Worm (Caenorhabditis elegans) whole organism, mixed stage, embryonic: ENCODE data around the gene K01G5.10.

Experiments
- bed-3 ChIP-seq: fragments of 200-800 bp; sonication (Bioruptor generic); optimal IDR thresholded peaks from 3 replicates; lab custom pipeline; 2018; ENCODE audit warnings: mild to moderate bottlenecking, missing genetic modification characterization, moderate library complexity, missing compliant biosample characterization
- blmp-1 ChIP-seq: fragments of 150-350 bp; optimal IDR thresholded peaks from 2 replicates; lab custom pipeline; 2014; ENCODE audit warnings: missing biosample characterization, missing genetic modification characterization
- ceh-39 ChIP-seq: fragments of 150-350 bp; optimal IDR thresholded peaks from 2 replicates; lab custom pipeline; 2014; ENCODE audit warnings: missing biosample characterization, missing genetic modification characterization
- ceh-43 ChIP-seq: fragments of 200-800 bp; sonication (Bioruptor generic); optimal IDR thresholded peaks from 2 replicates; lab custom pipeline; 2018; ENCODE audit warnings: mild to moderate bottlenecking, missing genetic modification characterization, moderate library complexity, missing compliant biosample characterization
- ceh-83 ChIP-seq: fragments of 200-800 bp; sonication (Bioruptor generic); optimal IDR thresholded peaks from 2 replicates; lab custom pipeline; 2018; ENCODE audit warnings: mild to moderate bottlenecking, missing genetic modification characterization, missing compliant biosample characterization
- ces-1 ChIP-seq: fragments of 150-350 bp; optimal IDR thresholded peaks from 2 replicates; lab custom pipeline; 2014; ENCODE audit warnings: missing biosample characterization, missing genetic modification reagents, missing genetic modification characterization
- cnd-1 ChIP-seq: fragments of 200-800 bp; sonication (Bioruptor generic); optimal IDR thresholded peaks from 2 replicates; lab custom pipeline; 2018; ENCODE audit warnings: mild to moderate bottlenecking, missing genetic modification characterization, missing compliant biosample characterization
- drap-1 ChIP-seq: fragments of 200-800 bp; sonication (Bioruptor generic); optimal IDR thresholded peaks from 3 replicates; lab custom pipeline; 2018; ENCODE audit warnings: mild to moderate bottlenecking, missing genetic modification characterization, missing compliant biosample characterization
- elt-1 ChIP-seq: sonication (generic microtip); optimal IDR thresholded peaks from 2 replicates; lab custom pipeline; 2017; ENCODE audit warnings: missing genetic modification characterization, mild to moderate bottlenecking, missing compliant biosample characterization, antibody characterized with exemption, moderate library complexity, borderline replicate concordance; ENCODE audit not compliant: insufficient read depth
- elt-3 ChIP-seq: fragments of 150-350 bp; optimal IDR thresholded peaks from 2 replicates; lab custom pipeline; 2014; ENCODE audit warnings: missing biosample characterization, missing genetic modification characterization
- flh-1 ChIP-seq: fragments of 200-800 bp; sonication (Bioruptor generic); optimal IDR thresholded peaks from 2 replicates; lab custom pipeline; 2018; ENCODE audit warnings: mild to moderate bottlenecking, missing genetic modification characterization, moderate library complexity, missing compliant biosample characterization
- ham-2 ChIP-seq: fragments of 200-800 bp; sonication (Bioruptor generic); optimal IDR thresholded peaks from 2 replicates; lab custom pipeline; 2018; ENCODE audit warnings: mild to moderate bottlenecking, missing genetic modification characterization, missing compliant biosample characterization
- hlh-1 ChIP-seq: fragments of 150-350 bp; optimal IDR thresholded peaks from 2 replicates; lab custom pipeline; 2014; ENCODE audit warnings: missing biosample characterization, missing genetic modification reagents, missing genetic modification characterization
- lin-13 ChIP-seq: fragments of 150-350 bp; optimal IDR thresholded peaks from 2 replicates; lab custom pipeline; 2014; ENCODE audit warnings: missing biosample characterization, missing genetic modification characterization
- lin-32 ChIP-seq: fragments of 200-800 bp; sonication (Bioruptor generic); optimal IDR thresholded peaks from 2 replicates; lab custom pipeline; 2018; ENCODE audit warnings: mild to moderate bottlenecking, missing genetic modification characterization, missing compliant biosample characterization
- lsy-2 ChIP-seq: fragments of 150-350 bp; optimal IDR thresholded peaks from 2 replicates; lab custom pipeline; 2014; ENCODE audit warnings: missing biosample characterization, missing genetic modification characterization
- mab-5 ChIP-seq: fragments of 150-350 bp; optimal IDR thresholded peaks from 2 replicates; lab custom pipeline; 2014; ENCODE audit warnings: missing biosample characterization, missing genetic modification characterization
- mep-1 ChIP-seq: fragments of 150-350 bp; optimal IDR thresholded peaks from 2 replicates; lab custom pipeline; 2017; ENCODE audit warnings: missing biosample characterization, missing genetic modification reagents, missing genetic modification characterization, inconsistent platforms
- mls-2 ChIP-seq: sonication (generic microtip); optimal IDR thresholded peaks from 2 replicates; lab custom pipeline; 2016; ENCODE audit warnings: mild to moderate bottlenecking, missing genetic modification characterization, moderate library complexity, missing compliant biosample characterization
- nhr-12 ChIP-seq: fragments of 150-350 bp; optimal IDR thresholded peaks from 2 replicates; lab custom pipeline; 2014; ENCODE audit warnings: missing biosample characterization, missing genetic modification characterization
- nhr-2 ChIP-seq: fragments of 150-350 bp; optimal IDR thresholded peaks from 2 replicates; lab custom pipeline; 2014; ENCODE audit warnings: missing biosample characterization, missing genetic modification characterization
- nhr-237 ChIP-seq: fragments of 150-350 bp; optimal IDR thresholded peaks from 2 replicates; lab custom pipeline; 2014; ENCODE audit warnings: missing biosample characterization, missing genetic modification characterization
- nhr-28 ChIP-seq: fragments of 150-350 bp; optimal IDR thresholded peaks from 2 replicates; lab custom pipeline; 2014; ENCODE audit warnings: missing biosample characterization, missing genetic modification characterization
- pha-4 ChIP-seq: fragments of 150-350 bp; optimal IDR thresholded peaks from 2 replicates; lab custom pipeline; 2018; ENCODE audit warnings: missing biosample characterization, missing genetic modification reagents, missing genetic modification characterization
- sem-2 ChIP-seq: fragments of 200-800 bp; sonication (Bioruptor generic); optimal IDR thresholded peaks from 2 replicates; lab custom pipeline; 2018; ENCODE audit warnings: mild to moderate bottlenecking, missing genetic modification characterization, missing compliant biosample characterization
- snpc-4 ChIP-seq: fragments of 150-350 bp; optimal IDR thresholded peaks from 2 replicates; lab custom pipeline; 2014; ENCODE audit warnings: missing biosample characterization, missing genetic modification characterization
- sptf-1 ChIP-seq: sonication (generic microtip); optimal IDR thresholded peaks from 2 replicates; lab custom pipeline; 2017; ENCODE audit warnings: mild to moderate bottlenecking, missing genetic modification characterization, moderate library complexity, missing compliant biosample characterization
- tbx-8 ChIP-seq: fragments of 200-800 bp; sonication (Bioruptor generic); optimal IDR thresholded peaks from 2 replicates; lab custom pipeline; 2018; ENCODE audit warnings: mild to moderate bottlenecking, missing genetic modification characterization, moderate library complexity, missing compliant biosample characterization
- unc-120 ChIP-seq: sonication (generic microtip); optimal IDR thresholded peaks from 2 replicates; lab custom pipeline; 2017; ENCODE audit warnings: missing genetic modification characterization, missing compliant biosample characterization; ENCODE audit not compliant: poor library complexity, severe bottlenecking
- unc-39 ChIP-seq: fragments of 150-350 bp; optimal IDR thresholded peaks from 2 replicates; lab custom pipeline; 2014; ENCODE audit warnings: missing biosample characterization, missing genetic modification characterization
- unc-62 ChIP-seq: fragments of 150-350 bp; optimal IDR thresholded peaks from 2 replicates; lab custom pipeline; 2014; ENCODE audit warnings: missing biosample characterization, missing genetic modification reagents, missing genetic modification characterization
- zip-8 ChIP-seq: fragments of 150-350 bp; optimal IDR thresholded peaks from 2 replicates; lab custom pipeline; 2014; ENCODE audit warnings: missing biosample characterization, missing genetic modification characterization
- ztf-11 ChIP-seq: fragments of 150-350 bp; optimal IDR thresholded peaks from 2 replicates; lab custom pipeline; 2014; ENCODE audit warnings: missing biosample characterization, missing genetic modification characterization

The K01G5.10 gene

ce11 chrIII:10733300-10733699, 25.0 kb downstream of the K01G5.10 start:
- no peak for TF ChIP-seq blmp-1
- no peak for TF ChIP-seq flh-1 (GFP tag; lab: Kevin White, UChicago)
- TF ChIP-seq lsy-2 (tag; lab: Kevin White, UChicago), result no peak
- no peak for TF ChIP-seq nhr-12
- no peak for TF ChIP-seq snpc-4 (tag; lab: Kevin White, UChicago)
- TF ChIP-seq unc-62 (GFP tag; lab: Kevin White, UChicago), result no peak
- no peak for TF ChIP-seq lin-32 (GFP tag; lab: Kevin White, UChicago)
- TF ChIP-seq mab-5 (tag; lab: Kevin White, UChicago), result no peak

- no peak for TF ChIP-seq ces-1
- TF ChIP-seq mls-2 (tag; lab: Kevin White, UChicago), result no peak
- TF ChIP-seq cnd-1, result no peak
- TF ChIP-seq ham-2 (GFP tag; lab: Kevin White, UChicago), result no peak
Observed at ce11 chrIII:10730510-10730909, 27.8 kb downstream of the K01G5.10 start, which contains the start of gene tat-3. Gene tat-3 (minus strand): TSS chrIII:10730705.

- TF ChIP-seq lin-13 (tag; lab: Kevin White, UChicago) (no peak), ztf-11 (no peak), nhr-2 (tag; lab: Kevin White, UChicago) (no peak), flh-1 (GFP tag; lab: Kevin White, UChicago) (no peak), snpc-4 (tag; lab: Kevin White, UChicago) (no peak), drap-1 (no peak), nhr-28 (no peak), nhr-12 (no peak), unc-39 (tag; lab: Kevin White, UChicago) (no peak), sptf-1 (no peak), lsy-2 (tag; lab: Kevin White, UChicago) (no peak), cnd-1 (no peak), lin-32 (GFP tag; lab: Kevin White, UChicago) (no peak), ces-1 (no peak), mls-2 (tag; lab: Kevin White, UChicago) (no peak)
- TF ChIP-seq, all 35 proteins: peak for 0
Observed at ce11 chrIII:10721056-10721455, 37.3 kb downstream of the K01G5.10 start.

ce11 chrIII:10720170-10720569, 38.2 kb downstream of the K01G5.10 start:
- TF ChIP-seq lin-32 (GFP tag; lab: Kevin White, UChicago) (peak; percentile 43), mep-1 (peak; percentile 84), mls-2 (tag; lab: Kevin White, UChicago) (peak; percentile 80), unc-62 (GFP tag; lab: Kevin White, UChicago) (peak; percentile 53), ces-1 (peak; percentile 76), lin-13 (tag; lab: Kevin White, UChicago) (peak; percentile 39), mab-5 (tag; lab: Kevin White, UChicago) (no peak), nhr-28 (no peak), ceh-43 (no peak), elt-3 (no peak), ceh-83 (GFP tag; lab: Kevin White, UChicago) (no peak), ham-2 (GFP tag; lab: Kevin White, UChicago) (no peak), unc-120 (tag; lab: Kevin White, UChicago) (peak; percentile 76), ztf-11 (no peak), lsy-2 (tag; lab: Kevin White, UChicago) (peak; percentile 40), elt-1 (no peak), drap-1 (peak; percentile 60), bed-3 (GFP tag; lab: Kevin White, UChicago) (no peak), cnd-1 (peak; percentile 46), pha-4 (tag; lab: Kevin White, UChicago) (peak; percentile 61), nhr-12 (no peak), zip-8 (tag; lab: Kevin White, UChicago) (no peak), sem-2 (GFP tag; lab: Kevin White, UChicago) (no peak), hlh-1 (tag; lab: Kevin White, UChicago) (peak; percentile 94), ceh-39 (tag; lab: Kevin White, UChicago) (peak; percentile 54), blmp-1 (no peak), tbx-8 (GFP tag; lab: Kevin White, UChicago) (no peak), nhr-237 (tag; lab: Kevin White, UChicago) (peak; percentile 29)
- TF ChIP-seq, all 35 proteins: peak for 14

ce11 chrIII:10719057-10719456, 39.3 kb downstream of the K01G5.10 start:
- TF ChIP-seq elt-1, result no peak
- TF ChIP-seq, all 35 proteins: peak for 0
